Fruit fly (Drosophila melanogaster): ENCODE data around the gene Trax.

Trax gene

DNA sequence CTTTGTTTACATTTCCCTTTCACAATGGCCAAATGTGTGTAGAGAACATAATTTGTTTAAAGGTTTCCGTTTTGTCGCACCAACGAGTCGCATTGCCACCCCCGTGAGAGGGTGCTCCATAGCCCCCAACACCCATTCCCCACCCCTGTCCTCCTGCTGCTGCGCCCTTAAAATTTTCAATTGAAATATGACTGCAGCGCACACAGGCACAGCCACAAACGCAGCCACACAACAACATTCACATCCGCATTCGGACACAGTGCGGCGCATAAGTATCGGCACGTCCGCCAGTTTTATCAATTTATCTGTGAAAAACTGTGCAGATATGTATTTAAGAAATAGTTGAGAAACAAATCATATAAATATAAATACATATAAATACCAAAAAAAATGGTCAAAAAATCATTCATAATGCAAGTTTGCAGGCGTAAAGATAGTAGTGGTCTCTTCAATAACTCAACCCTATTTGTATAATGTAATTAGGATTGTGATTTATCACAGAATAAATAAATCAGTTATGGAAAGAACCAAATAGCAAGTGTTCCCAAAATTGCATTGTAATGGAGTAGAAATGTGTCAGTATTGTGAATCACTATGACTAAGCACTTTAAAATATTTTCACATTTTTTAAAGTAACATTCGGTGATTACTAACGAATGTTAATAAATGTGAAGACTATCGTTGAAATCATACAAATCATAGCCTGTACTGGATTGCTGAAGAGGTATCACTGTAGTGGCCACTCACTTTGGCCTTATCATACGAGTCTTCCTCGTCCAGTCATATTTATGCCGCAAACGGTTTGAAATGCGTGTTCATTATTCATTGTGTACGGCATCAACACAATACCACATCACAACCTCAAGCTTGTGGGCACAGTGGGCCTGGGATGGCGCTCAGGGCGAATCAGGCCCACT is 48.5 kb downstream of the Trax start (continued):
- TF ChIP-seq CG9139 (GFP tag; optimal IDR thresholded peaks at IDR 0.05) (no peak), CG6792 (GFP tag; optimal IDR thresholded peaks at IDR 0.05) (peak; percentile 20), Sox14 (GFP tag; optimal IDR thresholded peaks at IDR 0.05) (peak; percentile 43), Hr39 (GFP tag; optimal IDR thresholded peaks at IDR 0.05) (peak; percentile 57), topi (GFP tag; optimal IDR thresholded peaks at IDR 0.05) (peak; percentile 38), CG3032 (tag; optimal IDR thresholded peaks at IDR 0.05) (no peak), Met (GFP tag; optimal IDR thresholded peaks at IDR 0.05) (peak; percentile 44), dac (GFP tag; optimal IDR thresholded peaks at IDR 0.05) (peak; percentile 45), CG11902 (GFP tag; optimal IDR thresholded peaks at IDR 0.05) (peak; percentile 5), CG16779 (tag; optimal IDR thresholded peaks at IDR 0.05) (no peak), vri (GFP tag; optimal IDR thresholded peaks at IDR 0.05) (no peak), net (GFP tag; optimal IDR thresholded peaks at IDR 0.05) (no peak), CG10669 (GFP tag; optimal IDR thresholded peaks at IDR 0.05) (peak; percentile 13), Ets96B (tag; optimal IDR thresholded peaks at IDR 0.05) (no peak), CG10631 (GFP tag; optimal IDR thresholded peaks at IDR 0.05) (peak; percentile 13), svp (GFP tag) (peak; percentile 44), Sox102F (GFP tag; optimal IDR thresholded peaks at IDR 0.05) (peak; percentile 34), lz (GFP tag; optimal IDR thresholded peaks at IDR 0.05) (peak; percentile 36), CG6854 (GFP tag; optimal IDR thresholded peaks at IDR 0.05) (no peak), fd59A (GFP tag; optimal IDR thresholded peaks at IDR 0.05) (no peak), CG6276 (GFP tag; optimal IDR thresholded peaks at IDR 0.05) (peak; percentile 31), Blimp-1 (GFP tag; optimal IDR thresholded peaks at IDR 0.05) (no peak), Smox (GFP tag; optimal IDR thresholded peaks at IDR 0.05) (peak; percentile 49), OdsH (GFP tag; optimal IDR thresholded peaks at IDR 0.05) (peak; percentile 43), Ets21C (GFP tag; optimal IDR thresholded peaks at IDR 0.05) (no peak), eg (GFP tag; IDR thresholded peaks at IDR 0.05) (peak; percentile 69), CG15336 (GFP tag; IDR thresholded peaks at IDR 0.05) (no peak), Hr38 (GFP tag; optimal IDR thresholded peaks at IDR 0.05) (no peak)

DNA sequence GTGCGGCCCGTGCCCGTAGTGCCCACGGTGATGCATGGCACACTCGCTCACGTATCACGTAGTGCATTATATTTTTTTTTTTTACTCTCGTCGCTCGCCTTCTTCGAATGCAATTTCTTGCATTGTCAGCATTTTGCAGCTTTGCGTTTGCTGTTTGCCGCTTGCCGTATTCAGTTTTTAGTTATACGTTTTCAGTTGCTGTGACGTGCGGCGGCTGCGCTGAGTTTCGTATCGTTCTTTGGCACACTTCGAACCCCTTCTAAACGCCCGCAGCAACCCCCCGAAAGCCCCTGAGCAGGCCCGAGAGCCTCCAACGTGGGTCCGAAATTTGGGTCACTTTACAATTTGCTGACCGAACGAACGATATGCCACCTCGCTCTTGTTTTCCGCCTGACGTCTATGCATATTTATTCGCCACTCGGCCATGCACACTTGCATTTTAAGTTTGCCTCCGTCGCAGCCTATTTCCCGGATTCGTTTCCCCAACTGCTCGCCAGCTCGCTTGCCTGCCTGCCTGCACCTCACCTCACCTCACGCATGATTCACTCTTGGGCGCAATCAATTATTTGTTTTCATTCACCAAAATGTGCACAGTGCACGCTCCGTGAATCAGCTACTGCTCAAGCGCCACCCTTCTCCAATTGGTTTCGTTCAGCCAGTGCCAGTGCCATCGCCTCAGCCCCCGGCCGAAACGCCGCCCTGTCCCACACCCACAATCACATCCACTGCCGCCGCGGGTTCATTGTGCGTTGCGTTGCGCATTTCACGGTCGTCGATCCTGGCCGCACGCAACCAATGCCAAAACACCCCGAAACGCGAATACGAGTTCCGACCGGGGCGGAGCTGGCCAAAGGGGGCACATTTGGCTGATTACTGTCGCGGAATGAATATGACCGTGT is 49.4 kb downstream of the Trax start:
- TF ChIP-seq Sox102F (GFP tag; optimal IDR thresholded peaks at IDR 0.05) (no peak), Met (GFP tag; optimal IDR thresholded peaks at IDR 0.05) (peak; percentile 19), Eip75B (GFP tag; optimal IDR thresholded peaks at IDR 0.05) (no peak), Eip78C (GFP tag) (peak; percentile 6), CG6276 (GFP tag; optimal IDR thresholded peaks at IDR 0.05) (no peak), ss (GFP tag; optimal IDR thresholded peaks at IDR 0.05) (peak in 1 of 2 experiments; percentile 36), svp (GFP tag) (peak; percentile 67), OdsH (GFP tag; optimal IDR thresholded peaks at IDR 0.05) (no peak), Sox14 (GFP tag; optimal IDR thresholded peaks at IDR 0.05) (no peak), CG6854 (GFP tag; optimal IDR thresholded peaks at IDR 0.05) (peak; percentile 30), CG31627 (GFP tag; optimal IDR thresholded peaks at IDR 0.05) (no peak), CG6163 (GFP tag; IDR thresholded peaks at IDR 0.05) (peak; percentile 26; the same call in 1 of the 3 replicates)
